Worm (Caenorhabditis elegans) whole organism, L1 larva: ENCODE measurements around the gene Y50D4C.3.

Experiments
- ama-1 ChIP-seq: fragments of 150-350 bp; optimal IDR thresholded peaks from 2 replicates; lab custom pipeline; 2014
- blmp-1 ChIP-seq: fragments of 150-350 bp; optimal IDR thresholded peaks from 2 replicates; lab custom pipeline; 2014; ENCODE audit warnings: missing biosample characterization, missing genetic modification characterization
- lin-13 ChIP-seq: fragments of 150-350 bp; optimal IDR thresholded peaks from 2 replicates; lab custom pipeline; 2014; ENCODE audit warnings: missing biosample characterization, missing genetic modification reagents, missing genetic modification characterization
- nhr-11 ChIP-seq: fragments of 150-350 bp; optimal IDR thresholded peaks from 2 replicates; lab custom pipeline; 2014; ENCODE audit warnings: missing biosample characterization, missing genetic modification characterization
- nhr-237 ChIP-seq: fragments of 150-350 bp; optimal IDR thresholded peaks from 2 replicates; lab custom pipeline; 2014; ENCODE audit warnings: missing biosample characterization, missing genetic modification characterization
- pax-3 ChIP-seq: fragments of 200-800 bp; sonication (Bioruptor generic); optimal IDR thresholded peaks from 2 replicates; lab custom pipeline; 2018; ENCODE audit warnings: mild to moderate bottlenecking, missing genetic modification characterization, moderate library complexity, missing compliant biosample characterization
- pqm-1 ChIP-seq: sonication (generic microtip); optimal IDR thresholded peaks from 3 replicates; lab custom pipeline; 2017; ENCODE audit warnings: missing biosample characterization, missing genetic modification characterization
- rnt-1 ChIP-seq: sonication (generic microtip); optimal IDR thresholded peaks from 2 replicates; lab custom pipeline; 2016; ENCODE audit warnings: mild to moderate bottlenecking, missing genetic modification characterization, moderate library complexity, missing compliant biosample characterization
- swsn-7 ChIP-seq: sonication (generic microtip); optimal IDR thresholded peaks from 2 replicates; lab custom pipeline; 2016; ENCODE audit warnings: missing genetic modification characterization, missing compliant biosample characterization
- unc-62 ChIP-seq: fragments of 150-350 bp; optimal IDR thresholded peaks from 2 replicates; lab custom pipeline; 2014; ENCODE audit warnings: missing biosample characterization, missing genetic modification reagents, missing genetic modification characterization
- zag-1 ChIP-seq: fragments of 150-350 bp; optimal IDR thresholded peaks from 2 replicates; lab custom pipeline; 2014; ENCODE audit warnings: missing biosample characterization, missing genetic modification characterization

- TF ChIP-seq blmp-1 (tag; lab: Kevin White, UChicago) = no peak
- TF ChIP-seq swsn-7 (tag; lab: Kevin White, UChicago) = no peak
- no peak for TF ChIP-seq lin-13 (GFP tag; lab: Kevin White, UChicago)
- TF ChIP-seq pax-3 = no peak
- TF ChIP-seq ama-1 = no peak
- TF ChIP-seq pqm-1 (tag; lab: Kevin White, UChicago) = no peak
- TF ChIP-seq nhr-11 (tag; lab: Kevin White, UChicago) = no peak
- TF ChIP-seq nhr-237 (tag; lab: Kevin White, UChicago) = no peak
- TF ChIP-seq unc-62 (GFP tag; lab: Kevin White, UChicago) = no peak
- no peak for TF ChIP-seq rnt-1 (tag; lab: Kevin White, UChicago)
- no peak for TF ChIP-seq zag-1 (tag; lab: Kevin White, UChicago)
These were observed 27.6 kb downstream of the Y50D4C.3 start, which contains the start of gene H24K24.2 for ce11 chrV:917488-917887.
